Comparison of ENCODE assay signal across 2 fruit fly cellular contexts in the genomic region with DNA sequence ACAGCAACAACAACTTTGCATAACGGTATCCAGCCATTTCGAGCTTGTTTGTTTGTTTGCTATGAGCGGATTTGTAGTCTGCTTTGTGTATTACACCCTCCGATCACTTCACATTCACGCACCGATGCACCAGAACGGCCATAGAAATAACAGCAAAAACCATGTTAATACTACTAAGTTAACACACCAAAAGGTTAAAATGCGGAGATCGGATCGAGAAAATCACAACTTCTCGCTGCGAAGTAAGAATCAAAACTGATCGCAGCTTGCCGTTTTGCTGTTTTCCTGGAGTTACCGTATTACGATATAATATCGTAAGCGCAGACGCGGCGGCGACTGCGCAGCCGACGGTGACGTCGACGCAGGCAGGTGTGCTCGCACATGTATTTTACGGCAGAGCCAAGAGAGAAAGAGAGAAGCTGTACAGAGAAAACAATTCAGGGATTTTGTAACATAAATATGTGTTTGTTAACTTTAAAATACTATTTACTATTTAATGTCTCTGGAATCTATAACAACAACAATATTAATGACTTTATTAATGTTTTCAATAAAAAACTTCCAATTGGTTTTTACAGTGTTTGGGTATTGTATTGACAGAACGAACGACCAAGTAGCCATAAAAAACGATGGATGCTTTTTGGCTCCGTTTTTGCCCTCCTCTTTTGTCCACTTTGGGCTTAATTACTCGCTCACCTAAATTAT.
TF ChIP-seq lines count a peak whose summit lies in the region.

A gene (minus strand): TSS at position 259 of the 705 bp plus-strand sequence.

TF ChIP-seq in whole organism, embryonic, 481 proteins besides CTCF, POLR2A, EP300 and RAD21 (continued from another document and continues in another):
- TF ChIP-seq CG14441 (GFP tag; IDR thresholded peaks at IDR 0.05; lab: Robert Waterston, UW): peak; percentile 93
- peak; percentile 58 for TF ChIP-seq schlank (tag; optimal IDR thresholded peaks at IDR 0.05; lab: Kevin White, UChicago)
- peak; percentile 85 for TF ChIP-seq CG10959 (GFP tag; IDR thresholded peaks at IDR 0.05; lab: Robert Waterston, UW)
- TF ChIP-seq Side (GFP tag; optimal IDR thresholded peaks at IDR 0.05; lab: Kevin White, UChicago): peak; percentile 77
- peak; percentile 78 for TF ChIP-seq Mad (GFP tag; optimal IDR thresholded peaks at IDR 0.05; lab: Kevin White, UChicago)
- peak; percentile 75 for TF ChIP-seq zf30C (GFP tag; optimal IDR thresholded peaks at IDR 0.05; lab: Kevin White, UChicago)
- TF ChIP-seq dm (GFP tag; optimal IDR thresholded peaks at IDR 0.05; lab: Kevin White, UChicago): peak; percentile 50
- peak; percentile 87 for TF ChIP-seq CG6683 (GFP tag; optimal IDR thresholded peaks at IDR 0.05; lab: Kevin White, UChicago)
- peak; percentile 72 for TF ChIP-seq sug (tag; optimal IDR thresholded peaks at IDR 0.05; lab: Kevin White, UChicago)
- TF ChIP-seq pho (GFP tag; optimal IDR thresholded peaks at IDR 0.05; lab: Kevin White, UChicago): peak; percentile 91
- TF ChIP-seq yki (optimal IDR thresholded peaks at IDR 0.05; lab: Kevin White, UChicago): no peak
- peak; percentile 78 for TF ChIP-seq nerfin-1 (tag; optimal IDR thresholded peaks at IDR 0.05; lab: Kevin White, UChicago)
- peak; percentile 94 for TF ChIP-seq Ada2b (GFP tag; IDR thresholded peaks at IDR 0.05; lab: Robert Waterston, UW)
- TF ChIP-seq Hand (GFP tag; optimal IDR thresholded peaks at IDR 0.05; lab: Kevin White, UChicago): peak; percentile 74
- peak; percentile 92 for TF ChIP-seq CG32772 (GFP tag; IDR thresholded peaks at IDR 0.05; lab: Robert Waterston, UW)
- TF ChIP-seq cad (GFP tag; optimal IDR thresholded peaks at IDR 0.05; lab: Kevin White, UChicago): no peak
- peak; percentile 86 for TF ChIP-seq NFAT (GFP tag; IDR thresholded peaks at IDR 0.05; lab: Robert Waterston, UW)
- TF ChIP-seq Sry-δ (GFP tag; optimal IDR thresholded peaks at IDR 0.05; lab: Kevin White, UChicago): peak; percentile 42
- TF ChIP-seq CG10543 (GFP tag; optimal IDR thresholded peaks at IDR 0.05; lab: Kevin White, UChicago): peak; percentile 39
- peak; percentile 74 for TF ChIP-seq CG13894 (tag; optimal IDR thresholded peaks at IDR 0.05; lab: Kevin White, UChicago)
- peak; percentile 87 for TF ChIP-seq CG1233 (GFP tag; optimal IDR thresholded peaks at IDR 0.05; lab: Kevin White, UChicago)
- TF ChIP-seq dimm (GFP tag; IDR thresholded peaks at IDR 0.05; lab: Robert Waterston, UW): peak; percentile 72
- TF ChIP-seq CG8388 (GFP tag; optimal IDR thresholded peaks at IDR 0.05; lab: Kevin White, UChicago): peak; percentile 94
- TF ChIP-seq CG1529 (GFP tag; optimal IDR thresholded peaks at IDR 0.05; lab: Kevin White, UChicago): peak; percentile 81
- TF ChIP-seq Aef1 (GFP tag; IDR thresholded peaks at IDR 0.05; lab: Robert Waterston, UW): peak; percentile 82
- peak; percentile 89 for TF ChIP-seq CG2875 (GFP tag; optimal IDR thresholded peaks at IDR 0.05; lab: Kevin White, UChicago)
- no peak for TF ChIP-seq aop (GFP tag; IDR thresholded peaks at IDR 0.05; lab: Robert Waterston, UW)
- TF ChIP-seq CG2199 (GFP tag; IDR thresholded peaks at IDR 0.05; lab: Robert Waterston, UW): peak; percentile 93
- TF ChIP-seq pb (GFP tag; optimal IDR thresholded peaks at IDR 0.05; lab: Kevin White, UChicago): peak; percentile 62
- TF ChIP-seq unc-4 (GFP tag; IDR thresholded peaks at IDR 0.05; lab: Robert Waterston, UW; ENCODE audit: partially characterized antibody): no peak
- TF ChIP-seq CG4282 (GFP tag; optimal IDR thresholded peaks at IDR 0.05; lab: Kevin White, UChicago): peak; percentile 23
- TF ChIP-seq btn (GFP tag; optimal IDR thresholded peaks at IDR 0.05; lab: Kevin White, UChicago): no peak
- TF ChIP-seq ranshi (GFP tag; IDR thresholded peaks at IDR 0.05; lab: Robert Waterston, UW): peak; percentile 94
- TF ChIP-seq fd64A (GFP tag; optimal IDR thresholded peaks at IDR 0.05; lab: Kevin White, UChicago): peak; percentile 53
- peak; percentile 79 for TF ChIP-seq CG8359 (GFP tag; optimal IDR thresholded peaks at IDR 0.05; lab: Kevin White, UChicago; ENCODE audit: borderline replicate concordance)
- TF ChIP-seq CG5245 (GFP tag; optimal IDR thresholded peaks at IDR 0.05; lab: Kevin White, UChicago): peak; percentile 85
- peak; percentile 21 for TF ChIP-seq pros (GFP tag; optimal IDR thresholded peaks at IDR 0.05; lab: Kevin White, UChicago)
- no peak for TF ChIP-seq tna (GFP tag; IDR thresholded peaks at IDR 0.05; lab: Robert Waterston, UW; ENCODE audit: partially characterized antibody)
- TF ChIP-seq Scr (GFP tag; IDR thresholded peaks at IDR 0.05; lab: Robert Waterston, UW; ENCODE audit: partially characterized antibody): no peak
- TF ChIP-seq trem (tag; optimal IDR thresholded peaks at IDR 0.05; lab: Kevin White, UChicago): peak; percentile 88
- TF ChIP-seq lilli (GFP tag; optimal IDR thresholded peaks at IDR 0.05; lab: Kevin White, UChicago): peak; percentile 93
- peak; percentile 89 for TF ChIP-seq al (GFP tag; IDR thresholded peaks at IDR 0.05; lab: Robert Waterston, UW)
- TF ChIP-seq grn (GFP tag; optimal IDR thresholded peaks at IDR 0.05; lab: Kevin White, UChicago): peak; percentile 54
- TF ChIP-seq CG12155 (GFP tag; optimal IDR thresholded peaks at IDR 0.05; lab: Kevin White, UChicago): peak; percentile 88
- TF ChIP-seq MTF-1 (GFP tag; optimal IDR thresholded peaks at IDR 0.05; lab: Kevin White, UChicago; ENCODE audit: borderline replicate concordance): peak; percentile 79
- peak; percentile 70 for TF ChIP-seq mam (GFP tag; optimal IDR thresholded peaks at IDR 0.05; lab: Kevin White, UChicago)
- peak; percentile 91 for TF ChIP-seq dmrt11E (tag; optimal IDR thresholded peaks at IDR 0.05; lab: Kevin White, UChicago)
- peak; percentile 89 for TF ChIP-seq CG2202 (tag; optimal IDR thresholded peaks at IDR 0.05; lab: Kevin White, UChicago)
- TF ChIP-seq Sox102F (GFP tag; optimal IDR thresholded peaks at IDR 0.05; lab: Kevin White, UChicago): peak; percentile 86
- TF ChIP-seq Sin3A (optimal IDR thresholded peaks at IDR 0.05; lab: Kevin White, UChicago): no peak
- TF ChIP-seq Dref (GFP tag; IDR thresholded peaks at IDR 0.05; lab: Robert Waterston, UW): no peak
- no peak for TF ChIP-seq pfk (GFP tag; optimal IDR thresholded peaks at IDR 0.05; lab: Kevin White, UChicago)
- TF ChIP-seq mld (GFP tag; IDR thresholded peaks at IDR 0.05; lab: Robert Waterston, UW; ENCODE audit: partially characterized antibody): no peak
- TF ChIP-seq sim (GFP tag; IDR thresholded peaks at IDR 0.05; lab: Robert Waterston, UW): peak; percentile 88
- TF ChIP-seq CG13424 (tag; optimal IDR thresholded peaks at IDR 0.05; lab: Kevin White, UChicago): peak; percentile 94
- peak; percentile 79 for TF ChIP-seq CG13123 (GFP tag; optimal IDR thresholded peaks at IDR 0.05; lab: Kevin White, UChicago)
- peak; percentile 94 for TF ChIP-seq lbe (GFP tag; optimal IDR thresholded peaks at IDR 0.05; lab: Kevin White, UChicago)
- TF ChIP-seq CG1024 (GFP tag; IDR thresholded peaks at IDR 0.05; lab: Robert Waterston, UW): peak; percentile 82
- TF ChIP-seq Usf (GFP tag; optimal IDR thresholded peaks at IDR 0.05; lab: Kevin White, UChicago): peak; percentile 61
- TF ChIP-seq Lhr (GFP tag; optimal IDR thresholded peaks at IDR 0.05; lab: Kevin White, UChicago): peak; percentile 71

TF ChIP-seq in whole organism, prepupa, 60 proteins besides CTCF, POLR2A, EP300 and RAD21 (continued from another document):
- TF ChIP-seq CG7368 (GFP tag; optimal IDR thresholded peaks at IDR 0.05; lab: Kevin White, UChicago) (peak; percentile 90), CG6854 (GFP tag; optimal IDR thresholded peaks at IDR 0.05; lab: Kevin White, UChicago) (no peak), CG6808 (GFP tag; optimal IDR thresholded peaks at IDR 0.05; lab: Kevin White, UChicago) (peak; percentile 88), CG32006 (GFP tag; optimal IDR thresholded peaks at IDR 0.05; lab: Kevin White, UChicago) (peak; percentile 94), CG6276 (GFP tag; optimal IDR thresholded peaks at IDR 0.05; lab: Kevin White, UChicago) (peak; percentile 93), Sox14 (GFP tag; optimal IDR thresholded peaks at IDR 0.05; lab: Kevin White, UChicago) (peak; percentile 94), CG4318 (GFP tag; optimal IDR thresholded peaks at IDR 0.05; lab: Kevin White, UChicago) (peak; percentile 82), CG11902 (GFP tag; optimal IDR thresholded peaks at IDR 0.05; lab: Kevin White, UChicago) (peak; percentile 86), CG11294 (GFP tag; IDR thresholded peaks at IDR 0.05; lab: Robert Waterston, UW) (peak; percentile 92), eg (GFP tag; IDR thresholded peaks at IDR 0.05; lab: Robert Waterston, UW) (peak; percentile 98), spab (GFP tag; optimal IDR thresholded peaks at IDR 0.05; lab: Kevin White, UChicago) (peak; percentile 91), CG31627 (GFP tag; optimal IDR thresholded peaks at IDR 0.05; lab: Kevin White, UChicago) (peak; percentile 95)
